Worm (Caenorhabditis elegans): ENCODE results near the gene srv-8.

ce11 chrV:13457858-13458257 is 37.3 kb upstream of the srv-8 start, which contains the start of gene F25H9.2:
- TF ChIP-seq ceh-19 (GFP tag; optimal IDR thresholded peaks at IDR 0.05) (no peak), unc-42 (tag; optimal IDR thresholded peaks at IDR 0.05) (no peak), pax-1 (tag; optimal IDR thresholded peaks at IDR 0.05) (no peak), K09A11.1 (tag; optimal IDR thresholded peaks at IDR 0.05; ENCODE audit: insufficient read depth) (no peak), hlh-15 (tag; optimal IDR thresholded peaks at IDR 0.05) (no peak), unc-55 (GFP tag; optimal IDR thresholded peaks at IDR 0.05) (peak; percentile 22)

Data from whole organism, late embryonic.